Worm (Caenorhabditis elegans) whole organism, L4/young adult: ENCODE results near the gene Y113G7A.22.

Experiments
- W03F9.2 ChIP-seq: fragments of 150-350 bp; optimal IDR thresholded peaks from 2 replicates; lab custom pipeline; 2014; ENCODE audit warnings: missing biosample characterization, missing genetic modification characterization
- dao-5 ChIP-seq: sonication (generic microtip); optimal IDR thresholded peaks from 2 replicates; lab custom pipeline; 2016; ENCODE audit warnings: missing genotype, missing genetic modification characterization, moderate library complexity, missing compliant biosample characterization
- him-1 ChIP-seq: sonication (generic microtip); optimal IDR thresholded peaks from 2 replicates; lab custom pipeline; 2016; ENCODE audit warnings: missing genotype, missing genetic modification reagents, missing genetic modification characterization, missing compliant biosample characterization

DNA sequence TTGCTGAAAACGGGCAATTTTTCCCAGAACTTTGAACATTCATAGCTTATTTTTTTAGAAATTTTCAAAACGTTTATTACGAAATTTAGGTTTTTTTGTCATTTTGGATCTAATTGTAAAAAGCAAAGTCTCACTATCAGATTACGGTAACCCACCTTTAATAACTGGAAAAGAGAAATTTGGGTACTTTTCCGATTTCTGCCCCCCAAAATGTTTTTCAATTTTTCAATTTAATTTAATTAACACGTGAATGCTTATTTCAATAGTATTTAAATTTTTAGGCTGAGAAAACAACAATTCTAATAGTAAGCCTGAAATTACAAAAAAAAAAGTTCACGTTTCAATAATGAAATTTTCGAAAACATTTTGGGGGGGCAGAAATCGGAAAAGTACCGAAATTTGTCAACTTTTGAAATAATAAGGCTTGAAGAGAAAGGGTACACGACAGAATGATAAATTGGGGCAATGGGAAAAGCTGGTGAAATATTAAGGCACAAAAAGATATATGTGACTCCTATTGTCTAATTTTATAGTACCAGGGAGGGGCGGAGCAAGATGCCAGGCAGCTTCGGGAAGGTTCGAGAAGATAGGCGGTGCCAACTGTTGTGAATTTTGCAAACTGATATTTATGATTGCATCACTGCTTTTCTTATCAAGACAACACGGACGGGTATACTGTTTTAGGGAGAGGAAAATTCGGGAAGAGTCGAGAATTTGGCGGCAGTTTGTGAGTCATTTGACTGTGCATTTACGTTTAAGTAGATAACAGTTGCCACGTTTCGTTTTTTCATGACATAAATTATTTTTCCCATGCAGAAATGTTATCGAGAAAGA lies 29.1 kb upstream of the Y113G7A.22 start, which contains the start of gene F19B2.5:
- TF ChIP-seq him-1 (tag; lab: Kevin White, UChicago) (no peak), W03F9.2 (tag; lab: Kevin White, UChicago) (no peak), dao-5 (tag; lab: Kevin White, UChicago) (no peak)
